Fruit fly (Drosophila melanogaster) whole organism, embryonic: Measurements from ENCODE around the gene CG17343.

ENCODE experiments used
- Ada2b ChIP-seq: fragments of 200-800 bp; sonication (Bioruptor generic); IDR thresholded peaks from 2 replicates; pipeline ENCODE4 v1.3.6; 2022; ENCODE audit warnings: missing biosample characterization, missing genetic modification characterization
- CG10147 ChIP-seq: fragments of 200-800 bp; sonication (Bioruptor generic); optimal IDR thresholded peaks from 2 replicates; lab custom pipeline; 2019; ENCODE audit warnings: missing biosample characterization, mild to moderate bottlenecking, missing genetic modification characterization, moderate library complexity
- CG1024 ChIP-seq: fragments of 200-800 bp; sonication (Bioruptor generic); IDR thresholded peaks from 2 replicates; pipeline ENCODE4 v1.3.6; 2022; ENCODE audit warnings: missing biosample characterization, missing genetic modification characterization
- CG10979 ChIP-seq: fragments of 200-800 bp; sonication (Bioruptor generic); optimal IDR thresholded peaks from 2 replicates; lab custom pipeline; 2018; ENCODE audit warnings: missing biosample characterization, mild to moderate bottlenecking, missing genetic modification characterization, moderate library complexity
- CG11456 ChIP-seq: fragments of 200-800 bp; sonication (Bioruptor generic); IDR thresholded peaks from 3 replicates; pipeline ENCODE4 v1.3.6; 2022; ENCODE audit warnings: missing biosample characterization, missing genetic modification characterization
- CG11695 ChIP-seq: fragments of 200-800 bp; sonication (Bioruptor generic); IDR thresholded peaks from 3 replicates; pipeline ENCODE4 v1.3.6; 2022; ENCODE audit warnings: missing biosample characterization, missing genetic modification characterization
- CG12104 ChIP-seq: fragments of 200-800 bp; sonication (Bioruptor generic); optimal IDR thresholded peaks from 3 replicates; lab custom pipeline; 2016; ENCODE audit warnings: missing biosample characterization, missing genetic modification characterization
- CG13123 ChIP-seq: fragments of 200-800 bp; sonication (Bioruptor generic); optimal IDR thresholded peaks from 2 replicates; lab custom pipeline; 2016; ENCODE audit warnings: missing biosample characterization, missing genetic modification characterization
- CG15601 ChIP-seq: fragments of 200-800 bp; sonication (Bioruptor generic); optimal IDR thresholded peaks from 3 replicates; lab custom pipeline; 2019; ENCODE audit warnings: missing biosample characterization, mild to moderate bottlenecking, missing genetic modification characterization, moderate library complexity
- CG1602 ChIP-seq: fragments of 200-800 bp; sonication (Bioruptor generic); optimal IDR thresholded peaks from 3 replicates; lab custom pipeline; 2016; ENCODE audit warnings: missing biosample characterization, missing genetic modification characterization
- CG16863 ChIP-seq: fragments of 200-800 bp; sonication (Bioruptor generic); optimal IDR thresholded peaks from 3 replicates; lab custom pipeline; 2016; ENCODE audit warnings: missing biosample characterization, missing genetic modification characterization
- CG17385 ChIP-seq: fragments of 200-800 bp; sonication (Bioruptor generic); optimal IDR thresholded peaks from 3 replicates; lab custom pipeline; 2018; ENCODE audit warnings: missing biosample characterization, mild to moderate bottlenecking, missing genetic modification characterization
- CG2116 ChIP-seq: fragments of 200-800 bp; sonication (Bioruptor generic); optimal IDR thresholded peaks from 3 replicates; lab custom pipeline; 2018; ENCODE audit warnings: missing biosample characterization, mild to moderate bottlenecking, missing genetic modification characterization
- CG30403 ChIP-seq: fragments of 200-800 bp; sonication (Bioruptor generic); optimal IDR thresholded peaks from 3 replicates; lab custom pipeline; 2016; ENCODE audit warnings: missing biosample characterization, missing genetic modification characterization
- CG31441 ChIP-seq: fragments of 200-800 bp; sonication (Bioruptor generic); IDR thresholded peaks from 2 replicates; pipeline ENCODE4 v1.3.6; 2022; ENCODE audit warnings: missing biosample characterization, missing genetic modification characterization
- CG4424 ChIP-seq: fragments of 200-800 bp; sonication (Bioruptor generic); optimal IDR thresholded peaks from 3 replicates; lab custom pipeline; 2016; ENCODE audit warnings: missing biosample characterization, missing genetic modification characterization
- CG6791 ChIP-seq: fragments of 200-800 bp; sonication (Bioruptor generic); IDR thresholded peaks from 3 replicates; pipeline ENCODE4 v1.3.6; 2022; ENCODE audit warnings: missing biosample characterization, missing genetic modification characterization; ENCODE audit not compliant: partially characterized antibody
- CG8089 ChIP-seq: fragments of 200-800 bp; sonication (Bioruptor generic); optimal IDR thresholded peaks from 3 replicates; lab custom pipeline; 2016; ENCODE audit warnings: missing biosample characterization, missing genetic modification characterization
- D19A ChIP-seq: fragments of 200-800 bp; optimal IDR thresholded peaks from 3 replicates; lab custom pipeline; 2019; ENCODE audit warnings: missing biosample characterization, mild to moderate bottlenecking, missing genetic modification characterization, moderate library complexity
- Eip74EF ChIP-seq, 2 experiments: fragments of 200-800 bp in 1 of 2; fragments of >200 bp in 1 of 2; sonication (Bioruptor generic) in 1 of 2; optimal IDR thresholded peaks; 2 replicates each; lab custom pipeline; 2017 to 2019; ENCODE audit warnings: missing biosample characterization in 2 of 2, missing genetic modification characterization in 2 of 2, mild to moderate bottlenecking in 1 of 2, moderate library complexity in 1 of 2
- Fer2 ChIP-seq: fragments of 200-800 bp; sonication (Bioruptor generic); optimal IDR thresholded peaks from 2 replicates; lab custom pipeline; 2018; ENCODE audit warnings: missing biosample characterization, mild to moderate bottlenecking, missing genetic modification characterization, moderate library complexity
- Fer3 ChIP-seq: fragments of 200-800 bp; sonication (Bioruptor generic); optimal IDR thresholded peaks from 2 replicates; lab custom pipeline; 2018; ENCODE audit warnings: missing biosample characterization, mild to moderate bottlenecking, missing genetic modification characterization, moderate library complexity
- MTF-1 ChIP-seq: fragments of 200-800 bp; sonication (Bioruptor generic); optimal IDR thresholded peaks from 2 replicates; lab custom pipeline; 2018; ENCODE audit warnings: missing biosample characterization, mild to moderate bottlenecking, missing genetic modification characterization, borderline replicate concordance
- Meics ChIP-seq: fragments of 200-800 bp; sonication (Bioruptor generic); optimal IDR thresholded peaks from 2 replicates; lab custom pipeline; 2017; ENCODE audit warnings: missing biosample characterization, mild to moderate bottlenecking, missing genetic modification characterization
- NfI ChIP-seq: fragments of 200-800 bp; sonication (Bioruptor generic); optimal IDR thresholded peaks from 3 replicates; lab custom pipeline; 2018; ENCODE audit warnings: missing biosample characterization, mild to moderate bottlenecking, missing genetic modification characterization, moderate library complexity
- abd-A ChIP-seq: fragments of 200-800 bp; sonication (Bioruptor generic); optimal IDR thresholded peaks from 3 replicates; lab custom pipeline; 2019; ENCODE audit warnings: missing biosample characterization, mild to moderate bottlenecking, missing genetic modification characterization, moderate library complexity
- bcd ChIP-seq: fragments of 200-800 bp; sonication (Bioruptor generic); optimal IDR thresholded peaks from 2 replicates; lab custom pipeline; 2017; ENCODE audit warnings: missing biosample characterization, mild to moderate bottlenecking, missing genetic modification characterization
- bowl ChIP-seq: fragments of 200-800 bp; sonication (Bioruptor generic); IDR thresholded peaks from 2 replicates; pipeline ENCODE4 v1.3.6; 2022; ENCODE audit warnings: missing biosample characterization, missing genetic modification characterization
- ci ChIP-seq: fragments of 200-800 bp; sonication (Bioruptor generic); IDR thresholded peaks from 3 replicates; pipeline ENCODE4 v1.3.6; 2022; ENCODE audit warnings: missing biosample characterization, missing genetic modification characterization
- dysf ChIP-seq: fragments of 200-800 bp; sonication (Bioruptor generic); IDR thresholded peaks from 3 replicates; pipeline ENCODE4 v1.3.6; 2022; ENCODE audit warnings: missing biosample characterization, missing genetic modification characterization
- gcm ChIP-seq: fragments of 200-800 bp; sonication (Bioruptor generic); optimal IDR thresholded peaks from 2 replicates; lab custom pipeline; 2019; ENCODE audit warnings: missing biosample characterization, mild to moderate bottlenecking, missing genetic modification characterization, moderate library complexity
- grn ChIP-seq: fragments of 200-800 bp; sonication (Bioruptor generic); optimal IDR thresholded peaks from 3 replicates; lab custom pipeline; 2017; ENCODE audit warnings: missing biosample characterization, missing genetic modification characterization
- gsb-n ChIP-seq: fragments of 200-800 bp; sonication (Bioruptor generic); optimal IDR thresholded peaks from 3 replicates; lab custom pipeline; 2018; ENCODE audit warnings: missing biosample characterization, mild to moderate bottlenecking, missing genetic modification characterization
- inv ChIP-seq: fragments of 200-800 bp; sonication (Bioruptor generic); IDR thresholded peaks from 2 replicates; pipeline ENCODE4 v1.3.6; 2022; ENCODE audit warnings: missing biosample characterization, missing genetic modification characterization; ENCODE audit not compliant: partially characterized antibody
- lab ChIP-seq: fragments of 200-800 bp; sonication (Bioruptor generic); optimal IDR thresholded peaks from 3 replicates; lab custom pipeline; 2017; ENCODE audit warnings: missing biosample characterization, missing genetic modification characterization, mild to moderate bottlenecking, moderate library complexity, missing genetic modification reagents
- nom ChIP-seq: fragments of 200-800 bp; sonication (Bioruptor generic); optimal IDR thresholded peaks from 2 replicates; lab custom pipeline; 2017; ENCODE audit warnings: missing biosample characterization, missing genetic modification characterization, mild to moderate bottlenecking, moderate library complexity, missing genetic modification reagents
- oc ChIP-seq: fragments of 200-800 bp; sonication (Bioruptor generic); optimal IDR thresholded peaks from 2 replicates; lab custom pipeline; 2018; ENCODE audit warnings: missing biosample characterization, mild to moderate bottlenecking, missing genetic modification characterization, moderate library complexity
- onecut ChIP-seq: fragments of 200-800 bp; sonication (Bioruptor generic); IDR thresholded peaks from 2 replicates; pipeline ENCODE4 v1.3.6; 2022; ENCODE audit warnings: missing biosample characterization, missing genetic modification characterization
- org-1 ChIP-seq: fragments of 200-800 bp; sonication (Bioruptor generic); optimal IDR thresholded peaks from 2 replicates; lab custom pipeline; 2017; ENCODE audit warnings: missing biosample characterization, missing genetic modification characterization
- prd ChIP-seq, 3 experiments: fragments of >200 bp in 2 of 3; fragments of 200-800 bp in 1 of 3; sonication (Bioruptor generic) in 1 of 3; optimal IDR thresholded peaks in 2 of 3; IDR thresholded peaks in 1 of 3; 2 replicates in 2 of 3; 3 replicates in 1 of 3; pipeline versions ENCODE4 v1.3.6 to Lab custom; 2017 to 2022; ENCODE audit warnings: missing biosample characterization in 1 of 3, missing genetic modification characterization in 1 of 3
- ro ChIP-seq: fragments of 200-800 bp; sonication (Bioruptor generic); IDR thresholded peaks from 2 replicates; pipeline ENCODE4 v1.3.6; 2022; ENCODE audit warnings: missing biosample characterization, missing genetic modification characterization
- sd ChIP-seq: fragments of 200-800 bp; sonication (Bioruptor generic); optimal IDR thresholded peaks from 3 replicates; lab custom pipeline; 2018; ENCODE audit warnings: missing biosample characterization, mild to moderate bottlenecking, missing genetic modification characterization, moderate library complexity
- sug ChIP-seq: fragments of 200-800 bp; optimal IDR thresholded peaks from 2 replicates; lab custom pipeline; 2019; ENCODE audit warnings: missing biosample characterization, mild to moderate bottlenecking, missing genetic modification characterization, moderate library complexity
- ttk ChIP-seq: fragments of 200-800 bp; sonication (Bioruptor generic); IDR thresholded peaks from 2 replicates; pipeline ENCODE4 v2.1.2; 2022; ENCODE audit warnings: missing biosample characterization, missing genetic modification characterization
- unpg ChIP-seq: fragments of 200-800 bp; sonication (Bioruptor generic); optimal IDR thresholded peaks from 3 replicates; lab custom pipeline; 2018; ENCODE audit warnings: missing biosample characterization, mild to moderate bottlenecking, missing genetic modification characterization, moderate library complexity
- wor ChIP-seq: fragments of 200-800 bp; sonication (Bioruptor generic); IDR thresholded peaks from 2 replicates; pipeline ENCODE4 v1.3.6; 2022; ENCODE audit warnings: missing biosample characterization, missing genetic modification characterization

The CG17343 gene

DNA sequence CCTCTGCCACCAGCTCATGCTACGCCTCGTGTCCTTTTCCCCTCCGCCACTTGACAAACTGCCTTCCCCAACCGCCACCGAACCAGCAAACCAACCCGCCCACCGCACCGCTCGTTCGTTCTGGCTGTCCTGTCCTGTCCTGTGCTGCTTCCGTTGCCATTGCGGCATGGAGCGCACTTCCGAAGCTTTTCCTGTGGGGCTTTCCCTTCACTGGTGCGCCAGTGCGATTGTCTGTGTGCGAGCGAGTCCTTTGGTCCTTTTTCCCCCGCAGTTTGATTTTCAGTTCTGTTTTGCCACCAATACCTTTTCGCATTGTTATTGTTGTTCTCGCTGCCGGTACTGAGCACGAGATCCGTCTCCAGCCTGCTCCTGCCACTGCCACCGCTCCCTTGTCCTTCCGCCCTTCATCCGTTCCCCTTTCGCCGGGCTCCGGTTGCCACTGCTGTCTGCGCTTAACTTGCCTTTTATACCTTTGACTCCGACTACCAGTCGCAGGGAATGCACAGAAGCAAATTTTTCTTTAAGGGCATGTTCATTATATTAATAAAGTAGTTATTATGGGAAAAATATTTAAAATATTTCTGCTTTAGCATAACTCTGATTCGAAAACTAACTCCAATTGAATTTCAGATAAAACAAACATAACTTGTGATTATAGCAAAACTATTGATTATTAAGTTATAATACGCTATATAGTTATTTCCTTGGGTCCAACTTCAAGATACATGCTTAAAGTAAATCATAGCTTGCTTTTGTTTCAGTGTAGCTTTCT lies 40.6 kb upstream of the CG17343 start (continued):
- TF ChIP-seq Fer2 (tag; lab: Kevin White, UChicago), result peak; percentile 57
- peak; percentile 86 for TF ChIP-seq Meics (GFP tag; lab: Kevin White, UChicago)
- TF ChIP-seq CG17385, result peak; percentile 76
- peak; percentile 43 for TF ChIP-seq CG4424 (GFP tag; lab: Kevin White, UChicago)
- TF ChIP-seq ttk (GFP tag; lab: Robert Waterston, UW), result peak; percentile 49; the same call in 1 of the 2 replicates
- TF ChIP-seq CG1602 (GFP tag; lab: Kevin White, UChicago), result no peak
- TF ChIP-seq grn (GFP tag; lab: Kevin White, UChicago), result no peak
- TF ChIP-seq nom (GFP tag; lab: Kevin White, UChicago), result peak; percentile 41
- peak; percentile 71 for TF ChIP-seq NfI (GFP tag; lab: Kevin White, UChicago)
- peak; percentile 77 for TF ChIP-seq Fer3 (tag; lab: Kevin White, UChicago)
- peak; percentile 47; the same call in 1 of the 2 replicates for TF ChIP-seq wor (GFP tag; lab: Robert Waterston, UW)
- TF ChIP-seq CG10979 (tag; lab: Kevin White, UChicago), result peak; percentile 69

DNA sequence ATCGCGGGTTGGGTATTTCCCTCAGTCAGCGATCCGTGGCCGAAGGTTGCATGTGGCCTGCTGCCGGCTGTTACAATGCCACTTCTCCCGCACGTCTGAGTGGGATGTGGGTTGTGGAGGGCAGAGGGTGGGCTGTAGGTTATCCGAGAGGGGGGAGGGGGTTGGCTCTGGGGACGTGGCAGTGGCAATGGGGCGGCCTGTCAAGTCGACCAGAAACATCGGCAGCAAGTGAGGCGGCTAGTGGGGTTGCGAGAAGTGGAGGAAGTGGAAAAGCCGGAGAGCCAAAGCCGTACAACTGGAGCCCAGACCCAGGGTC lies 40.0 kb upstream of the CG17343 start:
- TF ChIP-seq CG13123 (GFP tag; lab: Kevin White, UChicago), result no peak
- TF ChIP-seq CG11695 (GFP tag; lab: Robert Waterston, UW), result 0 out of 3 replicates have a peak, but pooled peaks have one; percentile 1
- TF ChIP-seq sug (tag; lab: Kevin White, UChicago), result no peak
- TF ChIP-seq gcm (GFP tag; lab: Kevin White, UChicago), result no peak
- no peak for TF ChIP-seq bowl (GFP tag; lab: Robert Waterston, UW)
- TF ChIP-seq oc, result no peak
- TF ChIP-seq CG30403 (GFP tag; lab: Kevin White, UChicago), result no peak
- TF ChIP-seq MTF-1 (GFP tag; lab: Kevin White, UChicago), result no peak
- TF ChIP-seq dysf (GFP tag; lab: Robert Waterston, UW), result peak; percentile 2; the same call in 1 of the 3 replicates
- no peak for TF ChIP-seq inv (GFP tag; lab: Robert Waterston, UW)
- no peak for TF ChIP-seq org-1 (GFP tag; lab: Kevin White, UChicago)
- TF ChIP-seq unpg, result no peak
- TF ChIP-seq CG12104 (GFP tag; lab: Kevin White, UChicago), result peak; percentile 23
- no peak for TF ChIP-seq CG6791 (GFP tag; lab: Robert Waterston, UW)
- no peak for TF ChIP-seq CG15601 (tag; lab: Kevin White, UChicago)
- peak; percentile 6 for TF ChIP-seq D19A (tag; lab: Kevin White, UChicago)
- peak; percentile 6 for TF ChIP-seq bcd (GFP tag; lab: Kevin White, UChicago)
- no peak for TF ChIP-seq prd (optimal IDR thresholded peaks at IDR 0.05; lab: Kevin White, UChicago)
- TF ChIP-seq prd (GFP tag; IDR thresholded peaks at IDR 0.05; lab: Robert Waterston, UW), result 0 out of 3 replicates have a peak, but pooled peaks have one; percentile 1
- TF ChIP-seq CG1602 (GFP tag; lab: Kevin White, UChicago), result no peak
- TF ChIP-seq Ada2b, result no peak
- TF ChIP-seq CG10147 (GFP tag; lab: Kevin White, UChicago), result no peak
- no peak for TF ChIP-seq ci (GFP tag; lab: Robert Waterston, UW)
- peak in 1 of 2 experiments; percentile 1 for TF ChIP-seq Eip74EF (GFP tag; optimal IDR thresholded peaks at IDR 0.05; lab: Kevin White, UChicago)
- no peak for TF ChIP-seq CG1024
- TF ChIP-seq lab (GFP tag; lab: Kevin White, UChicago), result peak; percentile 19
- TF ChIP-seq CG11456 (GFP tag; lab: Robert Waterston, UW), result peak; percentile 39; the same call in 1 of the 3 replicates
- TF ChIP-seq abd-A, result peak; percentile 42
- no peak for TF ChIP-seq onecut (GFP tag; lab: Robert Waterston, UW)
- TF ChIP-seq CG16863 (GFP tag; lab: Kevin White, UChicago), result no peak
- TF ChIP-seq ro (GFP tag; lab: Robert Waterston, UW), result no peak
- TF ChIP-seq CG2116 (GFP tag; lab: Kevin White, UChicago), result no peak
- TF ChIP-seq CG8089 (GFP tag; lab: Kevin White, UChicago), result no peak
- TF ChIP-seq CG4424 (GFP tag; lab: Kevin White, UChicago), result no peak
- TF ChIP-seq sd (tag; lab: Kevin White, UChicago), result no peak
- TF ChIP-seq CG31441, result 0 out of 2 replicates have a peak, but pooled peaks have one; percentile 6
- no peak for TF ChIP-seq gsb-n (tag; lab: Kevin White, UChicago)
